Fruit fly (Drosophila melanogaster) whole organism, pupa: Measurements from ENCODE around the gene laza.

Source experiments
- CG13204 ChIP-seq: fragments of 200-800 bp; sonication (Bioruptor generic); optimal IDR thresholded peaks from 2 replicates; lab custom pipeline; 2018; ENCODE audit warnings: missing biosample characterization, mild to moderate bottlenecking, missing genetic modification characterization, moderate library complexity
- CG34367 ChIP-seq: fragments of 200-800 bp; sonication (Bioruptor generic); optimal IDR thresholded peaks from 2 replicates; lab custom pipeline; 2018; ENCODE audit warnings: missing biosample characterization, mild to moderate bottlenecking, missing genetic modification characterization
- Ets98B ChIP-seq: fragments of 200-800 bp; sonication (Bioruptor generic); IDR thresholded peaks from 2 replicates; pipeline ENCODE4 v1.3.6; 2022; ENCODE audit warnings: missing biosample characterization, missing genetic modification characterization

dm6 chr3L:22503730-22504129, 42.8 kb upstream of the laza start, which contains the start of gene CG43331:
- TF ChIP-seq CG13204 (no peak), CG34367 (tag; lab: Kevin White, UChicago) (no peak), Ets98B (GFP tag; lab: Robert Waterston, UW) (no peak)
